Fruit fly (Drosophila melanogaster) whole organism, adult: ENCODE data around the gene CG5860.

Experiments used
- kay ChIP-seq: fragments of 200-800 bp; sonication (Bioruptor generic); peaks from one replicate; lab custom pipeline; 2016; ENCODE audit warnings: missing biosample characterization, missing genetic modification characterization, borderline replicate concordance
- tj ChIP-seq: fragments of 200-800 bp; sonication (Bioruptor generic); optimal IDR thresholded peaks from 3 replicates; lab custom pipeline; 2017; ENCODE audit warnings: missing biosample characterization, mild to moderate bottlenecking, missing genetic modification characterization, moderate library complexity

DNA sequence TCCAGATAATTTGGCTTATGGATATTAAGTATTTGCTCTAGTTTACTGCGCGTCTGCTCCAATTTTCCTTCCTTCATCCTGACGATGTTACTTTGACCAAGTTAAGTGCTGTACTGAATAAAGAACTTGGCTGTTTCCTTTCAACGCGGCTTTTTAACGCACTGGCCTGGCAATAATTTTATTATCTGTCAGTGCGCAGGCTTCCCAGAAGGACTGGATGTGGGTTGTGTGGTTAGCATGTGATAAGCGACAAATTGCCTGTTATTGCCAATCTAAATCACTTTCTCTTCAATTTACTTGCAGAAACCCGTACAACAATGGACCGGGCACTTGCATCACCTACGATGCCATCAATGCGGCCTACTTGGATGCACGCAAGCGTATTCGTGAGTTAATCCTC is 31.2 kb downstream of the CG5860 start, which contains the start of gene CG14331:
- no peak for TF ChIP-seq kay (GFP tag; lab: Kevin White, UChicago)
- no peak for TF ChIP-seq tj
